Worm (Caenorhabditis elegans) whole organism, L3 larva: ENCODE measurements around the gene scl-13.

Source experiments
- daf-12 ChIP-seq: fragments of 150-350 bp; optimal IDR thresholded peaks from 2 replicates; lab custom pipeline; 2014; ENCODE audit warnings: missing biosample characterization, missing genetic modification reagents, missing genetic modification characterization
- egl-27 ChIP-seq: sonication (generic microtip); optimal IDR thresholded peaks from 4 replicates; lab custom pipeline; 2017; ENCODE audit warnings: missing biosample characterization, missing genetic modification reagents, missing genetic modification characterization
- fos-1 ChIP-seq: fragments of 150-350 bp; optimal IDR thresholded peaks from 2 replicates; lab custom pipeline; 2014; ENCODE audit warnings: missing biosample characterization, missing genetic modification characterization
- mdl-1 ChIP-seq: fragments of 150-350 bp; optimal IDR thresholded peaks from 2 replicates; lab custom pipeline; 2014; ENCODE audit warnings: missing biosample characterization, missing genetic modification characterization
- nfya-1 ChIP-seq: sonication (generic microtip); optimal IDR thresholded peaks from 2 replicates; lab custom pipeline; 2017; ENCODE audit warnings: missing genetic modification characterization, mild to moderate bottlenecking, missing compliant biosample characterization, antibody characterized with exemption, moderate library complexity; ENCODE audit not compliant: insufficient read depth
- nhr-237 ChIP-seq: fragments of 150-350 bp; optimal IDR thresholded peaks from 2 replicates; lab custom pipeline; 2014; ENCODE audit warnings: missing biosample characterization, missing genetic modification characterization
- nhr-25 ChIP-seq: sonication (generic microtip); optimal IDR thresholded peaks from 2 replicates; lab custom pipeline; 2017; ENCODE audit warnings: missing biosample characterization, missing genetic modification characterization
- skn-1 ChIP-seq: fragments of 150-350 bp; optimal IDR thresholded peaks from 2 replicates; lab custom pipeline; 2014; ENCODE audit warnings: missing biosample characterization, missing genetic modification characterization
- ztf-11 ChIP-seq: fragments of 150-350 bp; optimal IDR thresholded peaks from 2 replicates; lab custom pipeline; 2014; ENCODE audit warnings: missing biosample characterization, missing genetic modification characterization

DNA sequence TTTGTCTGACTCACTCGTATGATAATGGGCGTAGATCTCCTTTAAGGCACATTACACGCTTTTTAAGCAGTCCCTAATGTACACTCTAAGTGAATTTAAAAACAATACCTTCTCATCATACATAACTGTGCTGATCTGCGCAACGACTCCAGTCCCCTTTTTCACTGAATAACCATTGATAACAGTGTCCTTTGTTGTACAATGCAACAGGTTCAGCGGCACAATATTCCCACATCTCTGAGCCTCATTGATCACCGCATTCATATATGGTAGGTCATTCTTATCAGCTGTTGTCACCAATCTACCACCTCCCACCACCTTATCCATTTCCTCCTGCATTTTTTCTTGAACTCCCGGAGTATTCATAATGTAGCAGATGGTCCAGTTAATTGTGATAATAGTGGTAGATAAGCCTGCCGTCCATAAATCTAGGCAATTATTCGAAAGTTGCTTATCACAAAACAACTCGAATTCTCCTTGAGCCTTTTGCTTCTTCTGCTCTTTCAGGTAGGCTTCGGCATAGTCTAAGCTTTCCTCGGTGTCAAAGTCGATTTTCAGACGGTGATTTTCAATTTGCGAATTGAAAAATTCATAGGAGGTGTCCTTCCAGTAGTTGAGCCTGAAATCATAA lies 9.5 kb downstream of the scl-13 start:
- TF ChIP-seq mdl-1: no peak
- TF ChIP-seq nhr-25 (tag; lab: Kevin White, UChicago): no peak
- TF ChIP-seq ztf-11: no peak
- no peak for TF ChIP-seq nhr-237 (tag; lab: Kevin White, UChicago)
- no peak for TF ChIP-seq nfya-1 (tag; lab: Kevin White, UChicago)
- TF ChIP-seq daf-12 (tag; lab: Kevin White, UChicago): no peak
- TF ChIP-seq egl-27 (tag; lab: Kevin White, UChicago): no peak
- no peak for TF ChIP-seq fos-1 (tag; lab: Kevin White, UChicago)
- TF ChIP-seq skn-1 (tag; lab: Kevin White, UChicago): no peak
